Worm (Caenorhabditis elegans) whole organism, L3 larva: ENCODE results near the gene F59A1.6.

ENCODE experiments used
- R02D3.7 ChIP-seq: fragments of 150-350 bp; optimal IDR thresholded peaks from 2 replicates; lab custom pipeline; 2014; ENCODE audit warnings: missing biosample characterization, missing genetic modification characterization
- ZK546.5 ChIP-seq: sonication (generic microtip); optimal IDR thresholded peaks from 2 replicates; lab custom pipeline; 2017; ENCODE audit warnings: missing biosample characterization, missing genetic modification characterization
- aly-2 ChIP-seq: fragments of 150-350 bp; optimal IDR thresholded peaks from 2 replicates; lab custom pipeline; 2014; ENCODE audit warnings: missing biosample characterization, missing genetic modification characterization
- ceh-16 ChIP-seq: sonication (generic microtip); optimal IDR thresholded peaks from 2 replicates; lab custom pipeline; 2017; ENCODE audit warnings: missing biosample characterization, missing genetic modification characterization
- ceh-28 ChIP-seq: fragments of 150-350 bp; optimal IDR thresholded peaks from 2 replicates; lab custom pipeline; 2014; ENCODE audit warnings: missing biosample characterization, missing genetic modification reagents, missing genetic modification characterization
- ceh-9 ChIP-seq: sonication (generic microtip); optimal IDR thresholded peaks from 2 replicates; lab custom pipeline; 2018; ENCODE audit warnings: missing biosample characterization, missing genetic modification characterization
- daf-12 ChIP-seq: fragments of 150-350 bp; optimal IDR thresholded peaks from 2 replicates; lab custom pipeline; 2014; ENCODE audit warnings: missing biosample characterization, missing genetic modification reagents, missing genetic modification characterization
- egl-27 ChIP-seq: sonication (generic microtip); optimal IDR thresholded peaks from 4 replicates; lab custom pipeline; 2017; ENCODE audit warnings: missing biosample characterization, missing genetic modification reagents, missing genetic modification characterization
- egl-5 ChIP-seq: fragments of 150-350 bp; optimal IDR thresholded peaks from 2 replicates; lab custom pipeline; 2017; ENCODE audit warnings: missing biosample characterization, missing genetic modification reagents, missing genetic modification characterization, inconsistent platforms
- elt-1 ChIP-seq: fragments of 150-350 bp; optimal IDR thresholded peaks from 2 replicates; lab custom pipeline; 2014; ENCODE audit warnings: missing biosample characterization, missing genetic modification characterization
- elt-2 ChIP-seq: sonication (generic microtip); optimal IDR thresholded peaks from 2 replicates; lab custom pipeline; 2016; ENCODE audit warnings: missing genetic modification reagents, mild to moderate bottlenecking, missing genetic modification characterization, missing compliant biosample characterization
- fkh-10 ChIP-seq: sonication (generic microtip); optimal IDR thresholded peaks from 2 replicates; lab custom pipeline; 2017; ENCODE audit warnings: missing biosample characterization, missing genetic modification reagents, missing genetic modification characterization
- fkh-2 ChIP-seq: fragments of 150-350 bp; optimal IDR thresholded peaks from 2 replicates; lab custom pipeline; 2014; ENCODE audit warnings: missing biosample characterization, missing genetic modification reagents, missing genetic modification characterization
- fos-1 ChIP-seq: fragments of 150-350 bp; optimal IDR thresholded peaks from 2 replicates; lab custom pipeline; 2014; ENCODE audit warnings: missing biosample characterization, missing genetic modification characterization
- hmg-11 ChIP-seq: sonication (generic microtip); optimal IDR thresholded peaks from 2 replicates; lab custom pipeline; 2016; ENCODE audit warnings: missing genetic modification characterization, missing compliant biosample characterization
- jun-1 ChIP-seq: fragments of 150-350 bp; optimal IDR thresholded peaks from 2 replicates; lab custom pipeline; 2014; ENCODE audit warnings: missing biosample characterization, missing genetic modification reagents, missing genetic modification characterization
- lsy-12 ChIP-seq: sonication (generic microtip); optimal IDR thresholded peaks from 2 replicates; lab custom pipeline; 2016; ENCODE audit warnings: mild to moderate bottlenecking, missing genetic modification characterization, missing compliant biosample characterization
- mdl-1 ChIP-seq: fragments of 150-350 bp; optimal IDR thresholded peaks from 2 replicates; lab custom pipeline; 2014; ENCODE audit warnings: missing biosample characterization, missing genetic modification characterization
- mml-1 ChIP-seq: fragments of 150-350 bp; sonication (generic microtip); optimal IDR thresholded peaks from 3 replicates; lab custom pipeline; 2014; ENCODE audit warnings: missing biosample characterization, missing genetic modification characterization
- nfya-1 ChIP-seq: sonication (generic microtip); optimal IDR thresholded peaks from 2 replicates; lab custom pipeline; 2017; ENCODE audit warnings: missing genetic modification characterization, mild to moderate bottlenecking, missing compliant biosample characterization, antibody characterized with exemption, moderate library complexity; ENCODE audit not compliant: insufficient read depth
- nhr-11 ChIP-seq: fragments of 150-350 bp; optimal IDR thresholded peaks from 2 replicates; lab custom pipeline; 2014; ENCODE audit warnings: missing biosample characterization, missing genetic modification characterization
- nhr-12 ChIP-seq: fragments of 150-350 bp; optimal IDR thresholded peaks from 2 replicates; lab custom pipeline; 2014; ENCODE audit warnings: missing biosample characterization, missing genetic modification characterization
- nhr-23 ChIP-seq: fragments of 150-350 bp; optimal IDR thresholded peaks from 2 replicates; lab custom pipeline; 2014; ENCODE audit warnings: missing biosample characterization, missing genetic modification reagents, missing genetic modification characterization
- nhr-237 ChIP-seq: fragments of 150-350 bp; optimal IDR thresholded peaks from 2 replicates; lab custom pipeline; 2014; ENCODE audit warnings: missing biosample characterization, missing genetic modification characterization
- nhr-25 ChIP-seq: sonication (generic microtip); optimal IDR thresholded peaks from 2 replicates; lab custom pipeline; 2017; ENCODE audit warnings: missing biosample characterization, missing genetic modification characterization
- nhr-28 ChIP-seq: fragments of 150-350 bp; optimal IDR thresholded peaks from 2 replicates; lab custom pipeline; 2014; ENCODE audit warnings: missing biosample characterization, missing genetic modification characterization
- nhr-67 ChIP-seq: fragments of 150-350 bp; optimal IDR thresholded peaks from 2 replicates; lab custom pipeline; 2014; ENCODE audit warnings: missing biosample characterization, missing genetic modification characterization
- pha-4 ChIP-seq: fragments of 150-350 bp; optimal IDR thresholded peaks from 2 replicates; lab custom pipeline; 2014; ENCODE audit warnings: missing biosample characterization, missing genetic modification reagents, missing genetic modification characterization
- skn-1 ChIP-seq: fragments of 150-350 bp; optimal IDR thresholded peaks from 2 replicates; lab custom pipeline; 2014; ENCODE audit warnings: missing biosample characterization, missing genetic modification characterization
- snpc-4 ChIP-seq: fragments of 150-350 bp; optimal IDR thresholded peaks from 2 replicates; lab custom pipeline; 2014; ENCODE audit warnings: missing biosample characterization, missing genetic modification characterization
- tbx-2 ChIP-seq: sonication (generic microtip); optimal IDR thresholded peaks from 2 replicates; lab custom pipeline; 2016; ENCODE audit warnings: mild to moderate bottlenecking, missing genetic modification characterization, missing compliant biosample characterization
- unc-39 ChIP-seq: sonication (generic microtip); optimal IDR thresholded peaks from 4 replicates; lab custom pipeline; 2017; ENCODE audit warnings: missing biosample characterization, missing genetic modification characterization
- unc-62 ChIP-seq: fragments of 150-350 bp; sonication (generic microtip); optimal IDR thresholded peaks from 4 replicates; lab custom pipeline; 2014; ENCODE audit warnings: missing biosample characterization, missing genetic modification reagents, missing genetic modification characterization
- ztf-4 ChIP-seq: fragments of 150-350 bp; optimal IDR thresholded peaks from 2 replicates; lab custom pipeline; 2014; ENCODE audit warnings: missing biosample characterization, missing genetic modification characterization

F59A1.6 gene

ce11 chrV:17700728-17701262 lies 15.9 kb downstream of the F59A1.6 start, which contains the start of the genes Y26G10.5 and srh-32:
Gene Y26G10.5 (minus strand): TSS chrV:17700828.
Gene srh-32 (plus strand): TSS chrV:17701212.
- TF ChIP-seq fos-1 (tag; lab: Kevin White, UChicago) (no peak), mml-1 (tag; lab: Kevin White, UChicago) (no peak), unc-62 (no peak), lsy-12 (tag; lab: Kevin White, UChicago) (no peak), pha-4 (no peak), fkh-2 (tag; lab: Kevin White, UChicago) (no peak), jun-1 (tag; lab: Kevin White, UChicago) (no peak), nhr-237 (tag; lab: Kevin White, UChicago) (no peak), snpc-4 (tag; lab: Kevin White, UChicago) (no peak), mdl-1 (no peak)

- TF ChIP-seq fkh-2 (tag; lab: Kevin White, UChicago) (no peak), unc-39 (tag; lab: Kevin White, UChicago) (no peak), R02D3.7 (tag; lab: Kevin White, UChicago) (no peak), lsy-12 (tag; lab: Kevin White, UChicago) (no peak), egl-5 (tag; lab: Kevin White, UChicago) (no peak), ceh-28 (tag; lab: Kevin White, UChicago) (no peak), daf-12 (tag; lab: Kevin White, UChicago) (no peak), nhr-12 (no peak), elt-2 (tag; lab: Kevin White, UChicago) (no peak), nhr-23 (tag; lab: Kevin White, UChicago) (no peak), nhr-237 (tag; lab: Kevin White, UChicago) (no peak), mdl-1 (no peak), elt-1 (tag; lab: Kevin White, UChicago) (no peak)
- TF ChIP-seq, all 47 proteins: peak for 0
Observed at ce11 chrV:17705814-17706213, 20.9 kb downstream of the F59A1.6 start, which contains the start of gene W06D12.6. Gene W06D12.6 (plus strand): TSS chrV:17706114.

ce11 chrV:17706217-17706806 lies 21.4 kb downstream of the F59A1.6 start:
- no peak for TF ChIP-seq nfya-1 (tag; lab: Kevin White, UChicago)
- TF ChIP-seq fkh-10 (GFP tag; lab: Kevin White, UChicago) = no peak
- no peak for TF ChIP-seq ztf-4 (tag; lab: Kevin White, UChicago)

ce11 chrV:17707022-17707421 lies 22.1 kb downstream of the F59A1.6 start, which contains the start of gene srh-31:
Gene srh-31 (plus strand): TSS chrV:17707322.
- TF ChIP-seq nhr-25 (tag; lab: Kevin White, UChicago) = no peak
- TF ChIP-seq pha-4 = no peak
- no peak for TF ChIP-seq jun-1 (tag; lab: Kevin White, UChicago)
- no peak for TF ChIP-seq nhr-11 (tag; lab: Kevin White, UChicago)
- no peak for TF ChIP-seq nhr-67 (tag; lab: Kevin White, UChicago)
- no peak for TF ChIP-seq hmg-11
- TF ChIP-seq lsy-12 (tag; lab: Kevin White, UChicago) = no peak
- no peak for TF ChIP-seq ceh-16 (tag; lab: Kevin White, UChicago)
- TF ChIP-seq snpc-4 (tag; lab: Kevin White, UChicago) = no peak
- no peak for TF ChIP-seq nhr-28 (tag; lab: Kevin White, UChicago)
- TF ChIP-seq mml-1 (tag; lab: Kevin White, UChicago) = no peak
- no peak for TF ChIP-seq daf-12 (tag; lab: Kevin White, UChicago)
- TF ChIP-seq egl-5 (tag; lab: Kevin White, UChicago) = no peak

- TF ChIP-seq ZK546.5 (tag; lab: Kevin White, UChicago) (no peak), nhr-25 (tag; lab: Kevin White, UChicago) (no peak), egl-27 (tag; lab: Kevin White, UChicago) (no peak), nhr-67 (tag; lab: Kevin White, UChicago) (no peak), elt-2 (tag; lab: Kevin White, UChicago) (no peak), elt-1 (tag; lab: Kevin White, UChicago) (no peak), daf-12 (tag; lab: Kevin White, UChicago) (no peak), nhr-28 (tag; lab: Kevin White, UChicago) (no peak), fkh-2 (tag; lab: Kevin White, UChicago) (no peak), unc-62 (no peak), ceh-9 (no peak), skn-1 (no peak), nhr-11 (tag; lab: Kevin White, UChicago) (no peak), lsy-12 (tag; lab: Kevin White, UChicago) (no peak), aly-2 (tag; lab: Kevin White, UChicago) (no peak), tbx-2 (tag; lab: Kevin White, UChicago) (no peak), fkh-10 (GFP tag; lab: Kevin White, UChicago) (no peak), nhr-23 (tag; lab: Kevin White, UChicago) (no peak)
Observed at ce11 chrV:17712349-17712748, 27.4 kb downstream of the F59A1.6 start.
